Worm (Caenorhabditis elegans) whole organism, L1 larva: ENCODE results near the gene nhx-3.

Experiments used
- ama-1 ChIP-seq: fragments of 150-350 bp; optimal IDR thresholded peaks from 2 replicates; lab custom pipeline; 2014
- lin-39 ChIP-seq: fragments of 150-350 bp; optimal IDR thresholded peaks from 2 replicates; lab custom pipeline; 2014; ENCODE audit warnings: missing biosample characterization, missing genetic modification reagents, missing genetic modification characterization
- swsn-7 ChIP-seq: sonication (generic microtip); optimal IDR thresholded peaks from 2 replicates; lab custom pipeline; 2016; ENCODE audit warnings: missing genetic modification characterization, missing compliant biosample characterization
- unc-62 ChIP-seq: fragments of 150-350 bp; optimal IDR thresholded peaks from 2 replicates; lab custom pipeline; 2014; ENCODE audit warnings: missing biosample characterization, missing genetic modification reagents, missing genetic modification characterization
- zag-1 ChIP-seq: fragments of 150-350 bp; optimal IDR thresholded peaks from 2 replicates; lab custom pipeline; 2014; ENCODE audit warnings: missing biosample characterization, missing genetic modification characterization

- TF ChIP-seq unc-62 (GFP tag; lab: Kevin White, UChicago) = no peak
- TF ChIP-seq zag-1 = no peak
- TF ChIP-seq lin-39 = peak; percentile 48
- TF ChIP-seq swsn-7 = peak; percentile 80
- TF ChIP-seq ama-1 (lab: Kevin White, UChicago) = peak; percentile 29
Observed at ce11 chrV:7575563-7575962, 30.2 kb upstream of the nhx-3 start, which contains the start of the genes snu-66 and ints-9.
